Worm (Caenorhabditis elegans) whole organism, early embryonic: ENCODE measurements around the gene clec-123.

Source experiments
- F13C5.2 ChIP-seq: sonication (generic microtip); optimal IDR thresholded peaks from 2 replicates; lab custom pipeline; 2017; ENCODE audit warnings: mild to moderate bottlenecking, missing genetic modification characterization, inconsistent platforms, missing compliant biosample characterization
- ama-1 ChIP-seq: fragments of 150-350 bp; optimal IDR thresholded peaks from 2 replicates; lab custom pipeline; 2014
- flt-1 ChIP-seq: fragments of 200-800 bp; sonication (Bioruptor generic); IDR thresholded peaks from 2 replicates; pipeline ENCODE4 v1.3.6; 2022; ENCODE audit warnings: missing genetic modification characterization, missing compliant biosample characterization
- hmg-4 ChIP-seq: fragments of 200-800 bp; sonication (Bioruptor generic); optimal IDR thresholded peaks from 2 replicates; lab custom pipeline; 2018; ENCODE audit warnings: mild to moderate bottlenecking, missing genetic modification characterization, missing compliant biosample characterization
- hnd-1 ChIP-seq: sonication (generic microtip); optimal IDR thresholded peaks from 2 replicates; lab custom pipeline; 2016; ENCODE audit warnings: missing genetic modification characterization, missing compliant biosample characterization
- sea-1 ChIP-seq: fragments of 200-800 bp; sonication (Bioruptor generic); conservative IDR thresholded peaks from 2 replicates; pipeline ENCODE4 v1.3.6; 2022; ENCODE audit warnings: missing genetic modification characterization, missing compliant biosample characterization
- tbx-11 ChIP-seq: fragments of 200-800 bp; sonication (Bioruptor generic); IDR thresholded peaks from 2 replicates; pipeline ENCODE4 v1.3.6; 2022; ENCODE audit warnings: missing genetic modification characterization, missing compliant biosample characterization
- tbx-37 ChIP-seq: fragments of 200-800 bp; sonication (Bioruptor generic); conservative IDR thresholded peaks from 2 replicates; pipeline ENCODE4 v1.3.6; 2022; ENCODE audit warnings: missing genetic modification reagents, missing genetic modification characterization, missing compliant biosample characterization
- tra-4 ChIP-seq: sonication (generic microtip); optimal IDR thresholded peaks from 2 replicates; lab custom pipeline; 2017; ENCODE audit warnings: missing genetic modification characterization, missing compliant biosample characterization

- TF ChIP-seq flt-1 (GFP tag; lab: Robert Waterston, UW) (no peak), tra-4 (tag; lab: Kevin White, UChicago) (no peak), hnd-1 (tag; lab: Kevin White, UChicago) (no peak), F13C5.2 (tag; lab: Kevin White, UChicago) (no peak), ama-1 (lab: Kevin White, UChicago) (no peak), sea-1 (GFP tag; lab: Robert Waterston, UW) (no peak), hmg-4 (GFP tag; lab: Kevin White, UChicago) (no peak), tbx-11 (no peak), tbx-37 (no peak)
Measured at ce11 chrII:3123206-3123605, 9.2 kb downstream of the clec-123 start, which contains the start of gene srh-71.
